Fruit fly (Drosophila melanogaster): Measurements from ENCODE around the gene CG12974.

DNA sequence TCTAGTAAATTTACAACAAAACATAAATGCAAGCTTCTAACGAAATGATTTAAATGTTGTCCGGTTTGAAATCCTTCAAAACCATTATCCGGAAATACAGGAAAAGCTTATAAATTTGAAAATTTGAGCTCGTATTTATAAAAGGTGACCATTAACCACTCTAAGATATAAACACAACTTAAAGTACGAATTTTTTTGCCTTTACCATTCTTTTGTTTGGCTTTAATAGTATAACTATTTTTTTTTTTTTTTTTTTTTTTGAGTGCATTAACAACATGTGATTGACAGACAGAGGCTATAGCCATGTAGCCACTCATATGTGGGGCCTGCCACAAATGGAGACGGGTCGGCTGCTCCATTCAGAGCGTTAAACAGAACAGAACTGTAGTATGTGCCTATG lies 42.3 kb downstream of the CG12974 start:
- no peak for TF ChIP-seq CTCF (optimal IDR thresholded peaks at IDR 0.05)
- TF ChIP-seq CG8478 (optimal IDR thresholded peaks at IDR 0.05), result no peak
